Worm (Caenorhabditis elegans) whole organism, young adult: ENCODE data around the gene Y116A8C.44.

ENCODE experiments used
- B0035.1 ChIP-seq: sonication (generic microtip); optimal IDR thresholded peaks from 2 replicates; lab custom pipeline; 2016; ENCODE audit warnings: missing genetic modification characterization, mild to moderate bottlenecking, missing compliant biosample characterization, missing genotype, missing genetic modification reagents
- B0261.1 ChIP-seq: sonication (generic microtip); optimal IDR thresholded peaks from 2 replicates; lab custom pipeline; 2016; ENCODE audit warnings: mild to moderate bottlenecking, missing genetic modification characterization, moderate library complexity, missing compliant biosample characterization
- B0336.3 ChIP-seq: fragments of 200-800 bp; sonication (Bioruptor generic); IDR thresholded peaks from 2 replicates; pipeline ENCODE4 v1.3.6; 2022; ENCODE audit warnings: missing genetic modification characterization, missing compliant biosample characterization
- C06A6.2 ChIP-seq: fragments of 200-800 bp; sonication (Bioruptor generic); conservative IDR thresholded peaks from 2 replicates; pipeline ENCODE4 v1.3.6; 2022; ENCODE audit warnings: missing genetic modification characterization, missing compliant biosample characterization
- F23B12.7 ChIP-seq: sonication (generic microtip); optimal IDR thresholded peaks from 2 replicates; lab custom pipeline; 2017; ENCODE audit warnings: missing genetic modification characterization, mild to moderate bottlenecking, missing compliant biosample characterization, antibody characterized with exemption, moderate library complexity; ENCODE audit not compliant: insufficient read depth
- F57A8.1 ChIP-seq: fragments of 200-800 bp; sonication (Bioruptor generic); optimal IDR thresholded peaks from 2 replicates; lab custom pipeline; 2018; ENCODE audit warnings: mild to moderate bottlenecking, missing genetic modification characterization, moderate library complexity, missing compliant biosample characterization
- Y53F4B.3 ChIP-seq: fragments of 200-800 bp; sonication (Bioruptor generic); IDR thresholded peaks from 2 replicates; pipeline ENCODE4 v1.3.6; 2022; ENCODE audit warnings: missing genetic modification reagents, missing genetic modification characterization, missing compliant biosample characterization
- Y53G8AR.9 ChIP-seq: fragments of 200-800 bp; sonication (Bioruptor generic); conservative IDR thresholded peaks from 2 replicates; pipeline ENCODE4 v1.3.6; 2022; ENCODE audit warnings: missing genetic modification reagents, missing genetic modification characterization, missing compliant biosample characterization
- Y79H2A.3 ChIP-seq: fragments of 200-800 bp; sonication (Bioruptor generic); conservative IDR thresholded peaks from 2 replicates; pipeline ENCODE4 v1.3.6; 2022; ENCODE audit warnings: missing genetic modification reagents, missing genetic modification characterization, missing compliant biosample characterization
- Y95B8A.8 ChIP-seq: fragments of 200-800 bp; sonication (Bioruptor generic); IDR thresholded peaks from 2 replicates; pipeline ENCODE4 v1.3.6; 2022; ENCODE audit warnings: missing genetic modification reagents, missing genetic modification characterization, missing compliant biosample characterization
- aptf-3 ChIP-seq: fragments of 200-800 bp; sonication (Bioruptor generic); IDR thresholded peaks from 2 replicates; pipeline ENCODE4 v1.3.6; 2022; ENCODE audit warnings: missing genetic modification characterization, missing compliant biosample characterization
- atf-7 ChIP-seq: sonication (generic microtip); optimal IDR thresholded peaks from 2 replicates; lab custom pipeline; 2017; ENCODE audit warnings: mild to moderate bottlenecking, missing genetic modification characterization, missing compliant biosample characterization
- athp-1 ChIP-seq: sonication (generic microtip); optimal IDR thresholded peaks from 2 replicates; lab custom pipeline; 2017; ENCODE audit warnings: mild to moderate bottlenecking, missing genetic modification characterization, missing compliant biosample characterization
- attf-3 ChIP-seq: fragments of 200-800 bp; sonication (Bioruptor generic); conservative IDR thresholded peaks from 2 replicates; pipeline ENCODE4 v1.3.6; 2022; ENCODE audit warnings: missing genetic modification reagents, missing genetic modification characterization, missing compliant biosample characterization
- bed-2 ChIP-seq: fragments of 200-800 bp; sonication (Bioruptor generic); IDR thresholded peaks from 2 replicates; pipeline ENCODE4 v1.3.6; 2022; ENCODE audit warnings: missing genetic modification reagents, missing genetic modification characterization, missing compliant biosample characterization
- cebp-2 ChIP-seq: fragments of 200-800 bp; sonication (Bioruptor generic); IDR thresholded peaks from 2 replicates; pipeline ENCODE4 v1.3.6; 2022; ENCODE audit warnings: missing genetic modification characterization, missing compliant biosample characterization
- ceh-58 ChIP-seq: fragments of 200-800 bp; sonication (Bioruptor generic); IDR thresholded peaks from 2 replicates; pipeline ENCODE4 v1.3.6; 2022; ENCODE audit warnings: missing genetic modification characterization, missing compliant biosample characterization
- ceh-79 ChIP-seq: sonication (generic microtip); optimal IDR thresholded peaks from 2 replicates; lab custom pipeline; 2017; ENCODE audit warnings: mild to moderate bottlenecking, missing genetic modification characterization, missing compliant biosample characterization
- dpff-1 ChIP-seq: sonication (generic microtip); optimal IDR thresholded peaks from 2 replicates; lab custom pipeline; 2017; ENCODE audit warnings: mild to moderate bottlenecking, missing genetic modification characterization, missing compliant biosample characterization
- egl-18 ChIP-seq: fragments of 200-800 bp; sonication (Bioruptor generic); IDR thresholded peaks from 2 replicates; pipeline ENCODE4 v1.3.6; 2022; ENCODE audit warnings: missing genetic modification reagents, missing genetic modification characterization, missing compliant biosample characterization
- egrh-3 ChIP-seq: fragments of 200-800 bp; sonication (Bioruptor generic); IDR thresholded peaks from 2 replicates; pipeline ENCODE4 v1.3.6; 2022; ENCODE audit warnings: missing genetic modification reagents, missing genetic modification characterization, missing compliant biosample characterization
- ets-4 ChIP-seq: fragments of 200-800 bp; sonication (Bioruptor generic); optimal IDR thresholded peaks from 2 replicates; lab custom pipeline; 2018; ENCODE audit warnings: mild to moderate bottlenecking, missing genetic modification characterization, missing compliant biosample characterization
- fkh-3 ChIP-seq: sonication (generic microtip); optimal IDR thresholded peaks from 2 replicates; lab custom pipeline; 2016; ENCODE audit warnings: mild to moderate bottlenecking, missing genetic modification characterization, missing compliant biosample characterization
- him-1 ChIP-seq: sonication (generic microtip); optimal IDR thresholded peaks from 2 replicates; lab custom pipeline; 2016; ENCODE audit warnings: missing genotype, missing genetic modification reagents, missing genetic modification characterization, missing compliant biosample characterization
- hmg-1.2 ChIP-seq: fragments of 200-800 bp; sonication (Bioruptor generic); IDR thresholded peaks from 2 replicates; pipeline ENCODE4 v1.3.6; 2022; ENCODE audit warnings: missing genetic modification reagents, missing genetic modification characterization, missing compliant biosample characterization
- lag-1 ChIP-seq: fragments of 200-800 bp; sonication (Bioruptor generic); IDR thresholded peaks from 2 replicates; pipeline ENCODE4 v1.3.6; 2022; ENCODE audit warnings: missing genetic modification reagents, missing genetic modification characterization, missing compliant biosample characterization
- lin-35 ChIP-seq, 3 experiments: fragments of 150-350 bp in 2 of 3; sonication (generic microtip) in 1 of 3; optimal IDR thresholded peaks; 2 replicates each; lab custom pipeline; 2014 to 2018; ENCODE audit warnings: missing biosample characterization in 3 of 3, missing genetic modification characterization in 3 of 3, missing genetic modification reagents in 3 of 3
- lin-40 ChIP-seq: sonication (generic microtip); optimal IDR thresholded peaks from 2 replicates; lab custom pipeline; 2016; ENCODE audit warnings: missing genetic modification characterization, mild to moderate bottlenecking, missing compliant biosample characterization, missing genotype, missing genetic modification reagents
- lir-1 ChIP-seq: fragments of 200-800 bp; sonication (Bioruptor generic); conservative IDR thresholded peaks from 2 replicates; pipeline ENCODE4 v1.3.6; 2022; ENCODE audit warnings: missing genetic modification reagents, missing genetic modification characterization, missing compliant biosample characterization
- lsy-27 ChIP-seq: sonication (generic microtip); optimal IDR thresholded peaks from 2 replicates; lab custom pipeline; 2017; ENCODE audit warnings: missing genetic modification characterization, mild to moderate bottlenecking, missing compliant biosample characterization, antibody characterized with exemption, missing genotype, borderline replicate concordance; ENCODE audit not compliant: insufficient read depth
- madf-10 ChIP-seq: sonication (generic microtip); optimal IDR thresholded peaks from 2 replicates; lab custom pipeline; 2016; ENCODE audit warnings: mild to moderate bottlenecking, missing genetic modification characterization, missing compliant biosample characterization
- madf-3 ChIP-seq: fragments of 200-800 bp; sonication (Bioruptor generic); IDR thresholded peaks from 2 replicates; pipeline ENCODE4 v1.3.6; 2022; ENCODE audit warnings: missing genetic modification reagents, missing genetic modification characterization, missing compliant biosample characterization
- madf-8 ChIP-seq: fragments of 200-800 bp; sonication (Bioruptor generic); conservative IDR thresholded peaks from 2 replicates; pipeline ENCODE4 v1.3.6; 2022; ENCODE audit warnings: missing genetic modification reagents, missing genetic modification characterization, missing compliant biosample characterization
- nfyb-1 ChIP-seq: fragments of 200-800 bp; sonication (Bioruptor generic); IDR thresholded peaks from 2 replicates; pipeline ENCODE4 v1.3.6; 2022; ENCODE audit warnings: missing genetic modification reagents, missing genetic modification characterization, missing compliant biosample characterization
- nhr-179 ChIP-seq: sonication (generic microtip); optimal IDR thresholded peaks from 2 replicates; lab custom pipeline; 2016; ENCODE audit warnings: mild to moderate bottlenecking, missing genetic modification characterization, missing compliant biosample characterization
- nhr-80 ChIP-seq: sonication (generic microtip); optimal IDR thresholded peaks from 2 replicates; lab custom pipeline; 2016; ENCODE audit warnings: missing genetic modification characterization, missing compliant biosample characterization
- pha-4 ChIP-seq: fragments of 150-350 bp; sonication (generic microtip); optimal IDR thresholded peaks from 2 replicates; lab custom pipeline; 2014; ENCODE audit warnings: missing biosample characterization, missing genetic modification reagents, missing genetic modification characterization
- rcor-1 ChIP-seq: fragments of 200-800 bp; sonication (Bioruptor generic); IDR thresholded peaks from 2 replicates; pipeline ENCODE4 v1.3.6; 2022; ENCODE audit warnings: missing genetic modification reagents, missing genetic modification characterization, missing compliant biosample characterization
- repo-1 ChIP-seq: sonication (generic microtip); optimal IDR thresholded peaks from 2 replicates; lab custom pipeline; 2017; ENCODE audit warnings: mild to moderate bottlenecking, missing genetic modification characterization, missing compliant biosample characterization
- rpc-1 ChIP-seq, 2 experiments: fragments of 150-350 bp in 1 of 2; sonication (generic microtip) in 1 of 2; optimal IDR thresholded peaks; 2 replicates each; lab custom pipeline; 2014 to 2018; ENCODE audit warnings: missing biosample characterization in 1 of 2, missing genetic modification characterization in 1 of 2, missing genetic modification reagents in 1 of 2, missing genotype in 1 of 2
- sdz-38 ChIP-seq: sonication (generic microtip); optimal IDR thresholded peaks from 2 replicates; lab custom pipeline; 2016; ENCODE audit warnings: missing genotype, missing genetic modification characterization, missing compliant biosample characterization
- snpc-3.4 ChIP-seq: sonication (generic microtip); optimal IDR thresholded peaks from 2 replicates; lab custom pipeline; 2017; ENCODE audit warnings: missing genetic modification characterization, mild to moderate bottlenecking, missing compliant biosample characterization, antibody characterized with exemption, moderate library complexity, missing genotype, missing genetic modification reagents
- somi-1 ChIP-seq: fragments of 200-800 bp; sonication (Bioruptor generic); optimal IDR thresholded peaks from 2 replicates; lab custom pipeline; 2018; ENCODE audit warnings: mild to moderate bottlenecking, missing genetic modification characterization, missing compliant biosample characterization
- tbx-9 ChIP-seq: sonication (generic microtip); optimal IDR thresholded peaks from 2 replicates; lab custom pipeline; 2016; ENCODE audit warnings: borderline replicate concordance, missing genetic modification characterization, inconsistent platforms, missing compliant biosample characterization
- tlf-1 ChIP-seq: fragments of 200-800 bp; sonication (Bioruptor generic); optimal IDR thresholded peaks from 2 replicates; lab custom pipeline; 2018; ENCODE audit warnings: mild to moderate bottlenecking, missing genetic modification characterization, missing compliant biosample characterization
- xnd-1 ChIP-seq: sonication (generic microtip); optimal IDR thresholded peaks from 2 replicates; lab custom pipeline; 2016; ENCODE audit warnings: missing genotype, missing genetic modification reagents, missing genetic modification characterization, missing compliant biosample characterization
- ztf-22 ChIP-seq: fragments of 200-800 bp; sonication (Bioruptor generic); optimal IDR thresholded peaks from 2 replicates; lab custom pipeline; 2018; ENCODE audit warnings: mild to moderate bottlenecking, missing genetic modification characterization, moderate library complexity, missing compliant biosample characterization
- ztf-25 ChIP-seq: fragments of 200-800 bp; sonication (Bioruptor generic); IDR thresholded peaks from 2 replicates; pipeline ENCODE4 v1.3.6; 2022; ENCODE audit warnings: missing genetic modification reagents, missing genetic modification characterization, missing compliant biosample characterization
- ztf-6 ChIP-seq: fragments of 200-800 bp; sonication (Bioruptor generic); IDR thresholded peaks from 2 replicates; pipeline ENCODE4 v1.3.6; 2022; ENCODE audit warnings: missing genetic modification reagents, missing genetic modification characterization, missing compliant biosample characterization

The Y116A8C.44 gene

ce11 chrIV:17088849-17089248, 30.9 kb upstream of the Y116A8C.44 start, which contains the start of gene Y116A8C.43 (continued):
- no peak for TF ChIP-seq fkh-3 (tag; lab: Kevin White, UChicago)
- TF ChIP-seq lir-1: no peak
- no peak for TF ChIP-seq F23B12.7 (tag; lab: Kevin White, UChicago)
- no peak for TF ChIP-seq ztf-6
- TF ChIP-seq cebp-2 (GFP tag; lab: Robert Waterston, UW): no peak
- TF ChIP-seq madf-8 (GFP tag; lab: Robert Waterston, UW): 0 out of 2 replicates have a peak, but pooled peaks have one; percentile 8
- TF ChIP-seq ceh-58 (GFP tag; lab: Robert Waterston, UW): no peak
- TF ChIP-seq B0261.1 (tag; lab: Kevin White, UChicago): no peak
- no peak for TF ChIP-seq egrh-3 (GFP tag; lab: Robert Waterston, UW)
- no peak for TF ChIP-seq Y53F4B.3 (GFP tag; lab: Robert Waterston, UW)
- TF ChIP-seq B0336.3: peak; percentile 68; the same call in 1 of the 2 replicates
- TF ChIP-seq B0035.1 (tag; lab: Kevin White, UChicago): no peak
- TF ChIP-seq nfyb-1 (GFP tag; lab: Robert Waterston, UW): 0 out of 2 replicates have a peak, but pooled peaks have one; percentile 29
- TF ChIP-seq him-1 (tag; lab: Kevin White, UChicago): peak; percentile 37
- TF ChIP-seq Y53G8AR.9 (GFP tag; lab: Robert Waterston, UW): peak; percentile 76
- 0 out of 2 replicates have a peak, but pooled peaks have one; percentile 10 for TF ChIP-seq ztf-25
- TF ChIP-seq repo-1 (tag; lab: Kevin White, UChicago): peak; percentile 55
- peak; percentile 23; the same call in 1 of the 2 replicates for TF ChIP-seq hmg-1.2 (GFP tag; lab: Robert Waterston, UW)
- no peak for TF ChIP-seq xnd-1
- TF ChIP-seq F57A8.1 (GFP tag; lab: Kevin White, UChicago): no peak
- no peak for TF ChIP-seq somi-1 (GFP tag; lab: Kevin White, UChicago)
- no peak for TF ChIP-seq atf-7
- no peak for TF ChIP-seq aptf-3 (GFP tag; lab: Robert Waterston, UW)
- no peak for TF ChIP-seq lsy-27
- no peak for TF ChIP-seq lag-1 (GFP tag; lab: Robert Waterston, UW)
- no peak for TF ChIP-seq bed-2
- TF ChIP-seq Y79H2A.3 (GFP tag; lab: Robert Waterston, UW): no peak
- TF ChIP-seq ets-4 (GFP tag; lab: Kevin White, UChicago): no peak
- no peak for TF ChIP-seq lin-40 (tag; lab: Kevin White, UChicago)
- no peak for TF ChIP-seq madf-10
- no peak for TF ChIP-seq C06A6.2 (GFP tag; lab: Robert Waterston, UW)
- no peak for TF ChIP-seq nhr-179 (tag; lab: Kevin White, UChicago)
- peak; percentile 38; the same call in 1 of the 2 replicates for TF ChIP-seq rcor-1 (GFP tag; lab: Robert Waterston, UW)
- no peak for TF ChIP-seq egl-18 (GFP tag; lab: Robert Waterston, UW)
- TF ChIP-seq ztf-22 (GFP tag; lab: Kevin White, UChicago): no peak
- TF ChIP-seq tlf-1 (GFP tag; lab: Kevin White, UChicago): peak; percentile 43
- TF ChIP-seq pha-4 (tag; lab: Kevin White, UChicago): no peak
- 0 out of 2 replicates have a peak, but pooled peaks have one; percentile 15 for TF ChIP-seq Y95B8A.8 (GFP tag; lab: Robert Waterston, UW)
- TF ChIP-seq ceh-79 (tag; lab: Kevin White, UChicago): no peak
- no peak for TF ChIP-seq rpc-1 (optimal IDR thresholded peaks at IDR 0.05; lab: Kevin White, UChicago)
- no peak for TF ChIP-seq rpc-1 (tag; optimal IDR thresholded peaks at IDR 0.05; lab: Kevin White, UChicago)
- TF ChIP-seq dpff-1 (tag; lab: Kevin White, UChicago): no peak
- no peak for TF ChIP-seq tbx-9 (tag; lab: Kevin White, UChicago)
- 0 out of 2 replicates have a peak, but pooled peaks have one; percentile 59 for TF ChIP-seq madf-3 (GFP tag; lab: Robert Waterston, UW)
- no peak for TF ChIP-seq sdz-38 (tag; lab: Kevin White, UChicago)
- no peak for TF ChIP-seq lin-35 (GFP tag; optimal IDR thresholded peaks at IDR 0.05; lab: Kevin White, UChicago)
- no peak for TF ChIP-seq attf-3 (GFP tag; lab: Robert Waterston, UW)
- TF ChIP-seq athp-1 (tag; lab: Kevin White, UChicago): peak; percentile 63
- no peak for TF ChIP-seq nhr-80 (tag; lab: Kevin White, UChicago)
- TF ChIP-seq snpc-3.4: no peak
